Fruit fly (Drosophila melanogaster): ENCODE results near the gene Oatp26F.

dm6 chr2L:6667719-6668325 lies 35.6 kb upstream of the Oatp26F start, which contains the start of gene Galt:
- TF ChIP-seq ovo (GFP tag; optimal IDR thresholded peaks at IDR 0.05) (peak; percentile 41), cic (GFP tag; optimal IDR thresholded peaks at IDR 0.05) (peak; percentile 72), Crg-1 (GFP tag; optimal IDR thresholded peaks at IDR 0.05) (peak; percentile 16), Mnt (GFP tag; optimal IDR thresholded peaks at IDR 0.05) (peak; percentile 59), Hr96 (GFP tag; optimal IDR thresholded peaks at IDR 0.05) (peak; percentile 25), CG1620 (GFP tag; optimal IDR thresholded peaks at IDR 0.05) (no peak), toe (GFP tag; optimal IDR thresholded peaks at IDR 0.05) (no peak), CG5204 (GFP tag; optimal IDR thresholded peaks at IDR 0.05) (no peak), tj (GFP tag; optimal IDR thresholded peaks at IDR 0.05) (peak; percentile 84), cnc (optimal IDR thresholded peaks at IDR 0.05) (no peak), pad (GFP tag; optimal IDR thresholded peaks at IDR 0.05) (no peak), CG33017 (tag; optimal IDR thresholded peaks at IDR 0.05) (peak; percentile 53)

Data from whole organism, adult.